Worm (Caenorhabditis elegans) whole organism, late embryonic: ENCODE data around the gene dlat-2.
A peak's percentile ranks its signal among the peaks of the same experiment; 100 is the strongest.

Source experiments
- C08G9.2 ChIP-seq: sonication (generic microtip); optimal IDR thresholded peaks from 2 replicates; lab custom pipeline; 2016; ENCODE audit warnings: mild to moderate bottlenecking, missing genetic modification characterization, moderate library complexity, missing compliant biosample characterization
- C38D4.7 ChIP-seq: fragments of 200-800 bp; sonication (Bioruptor generic); optimal IDR thresholded peaks from 2 replicates; lab custom pipeline; 2018; ENCODE audit warnings: mild to moderate bottlenecking, missing genetic modification characterization, moderate library complexity, missing compliant biosample characterization
- Y22D7AL.16 ChIP-seq: sonication (generic microtip); optimal IDR thresholded peaks from 2 replicates; lab custom pipeline; 2016; ENCODE audit warnings: missing genetic modification characterization, missing compliant biosample characterization
- ahr-1 ChIP-seq: sonication (generic microtip); optimal IDR thresholded peaks from 2 replicates; lab custom pipeline; 2016; ENCODE audit warnings: missing genetic modification characterization, missing compliant biosample characterization
- ama-1 ChIP-seq: fragments of 150-350 bp; optimal IDR thresholded peaks from 2 replicates; lab custom pipeline; 2014
- ceh-19 ChIP-seq: fragments of 200-800 bp; sonication (Bioruptor generic); optimal IDR thresholded peaks from 2 replicates; lab custom pipeline; 2018; ENCODE audit warnings: mild to moderate bottlenecking, missing genetic modification characterization, missing compliant biosample characterization
- ceh-2 ChIP-seq: sonication (generic microtip); optimal IDR thresholded peaks from 2 replicates; lab custom pipeline; 2016; ENCODE audit warnings: missing genotype, missing genetic modification characterization, missing compliant biosample characterization
- ceh-31 ChIP-seq: sonication (generic microtip); optimal IDR thresholded peaks from 2 replicates; lab custom pipeline; 2016; ENCODE audit warnings: missing genetic modification characterization, missing compliant biosample characterization
- ceh-34 ChIP-seq: sonication (generic microtip); optimal IDR thresholded peaks from 2 replicates; lab custom pipeline; 2016; ENCODE audit warnings: mild to moderate bottlenecking, missing genetic modification characterization, missing compliant biosample characterization
- ceh-45 ChIP-seq: fragments of 200-800 bp; sonication (Bioruptor generic); IDR thresholded peaks from 2 replicates; pipeline ENCODE4 v1.3.6; 2022; ENCODE audit warnings: missing genetic modification reagents, missing genetic modification characterization, missing compliant biosample characterization
- ceh-48 ChIP-seq: sonication (generic microtip); optimal IDR thresholded peaks from 2 replicates; lab custom pipeline; 2016; ENCODE audit warnings: missing genetic modification characterization, inconsistent platforms, missing compliant biosample characterization
- ceh-6 ChIP-seq: fragments of 200-800 bp; sonication (Bioruptor generic); optimal IDR thresholded peaks from 2 replicates; lab custom pipeline; 2018; ENCODE audit warnings: mild to moderate bottlenecking, missing genetic modification characterization, missing compliant biosample characterization
- che-1 ChIP-seq: sonication (generic microtip); optimal IDR thresholded peaks from 2 replicates; lab custom pipeline; 2016; ENCODE audit warnings: mild to moderate bottlenecking, missing genetic modification characterization, missing compliant biosample characterization
- dmd-4 ChIP-seq: sonication (generic microtip); optimal IDR thresholded peaks from 2 replicates; lab custom pipeline; 2016; ENCODE audit warnings: borderline replicate concordance, missing genetic modification characterization, missing compliant biosample characterization
- elt-2 ChIP-seq: sonication (generic microtip); optimal IDR thresholded peaks from 2 replicates; lab custom pipeline; 2016; ENCODE audit warnings: missing genetic modification reagents, missing genetic modification characterization, missing compliant biosample characterization
- elt-4 ChIP-seq: sonication (generic microtip); optimal IDR thresholded peaks from 2 replicates; lab custom pipeline; 2016; ENCODE audit warnings: missing genetic modification characterization, missing compliant biosample characterization
- fax-1 ChIP-seq: sonication (generic microtip); optimal IDR thresholded peaks from 2 replicates; lab custom pipeline; 2016; ENCODE audit warnings: missing genotype, missing genetic modification characterization, missing compliant biosample characterization
- fkh-10 ChIP-seq: fragments of 150-350 bp; optimal IDR thresholded peaks from 2 replicates; lab custom pipeline; 2014; ENCODE audit warnings: missing biosample characterization, missing genetic modification reagents, missing genetic modification characterization
- hlh-13 ChIP-seq: fragments of 200-800 bp; sonication (Bioruptor generic); optimal IDR thresholded peaks from 2 replicates; lab custom pipeline; 2018; ENCODE audit warnings: mild to moderate bottlenecking, missing genetic modification characterization, missing compliant biosample characterization
- hlh-30 ChIP-seq: sonication (generic microtip); optimal IDR thresholded peaks from 2 replicates; lab custom pipeline; 2017; ENCODE audit warnings: antibody characterized with exemption, missing genetic modification characterization, missing compliant biosample characterization; ENCODE audit not compliant: insufficient read depth
- hlh-8 ChIP-seq: sonication (generic microtip); optimal IDR thresholded peaks from 2 replicates; lab custom pipeline; 2016; ENCODE audit warnings: missing genotype, missing genetic modification characterization, missing compliant biosample characterization
- lin-11 ChIP-seq: fragments of 200-800 bp; sonication (Bioruptor generic); optimal IDR thresholded peaks from 2 replicates; lab custom pipeline; 2018; ENCODE audit warnings: mild to moderate bottlenecking, missing genetic modification characterization, missing compliant biosample characterization
- mec-3 ChIP-seq: sonication (generic microtip); optimal IDR thresholded peaks from 2 replicates; lab custom pipeline; 2016; ENCODE audit warnings: borderline replicate concordance, missing genetic modification characterization, missing compliant biosample characterization
- nfya-1 ChIP-seq: sonication (generic microtip); optimal IDR thresholded peaks from 2 replicates; lab custom pipeline; 2017; ENCODE audit warnings: missing genetic modification characterization, mild to moderate bottlenecking, missing compliant biosample characterization, antibody characterized with exemption, moderate library complexity
- npax-4 ChIP-seq: sonication (generic microtip); optimal IDR thresholded peaks from 2 replicates; lab custom pipeline; 2016; ENCODE audit warnings: missing genetic modification characterization, missing compliant biosample characterization
- pag-3 ChIP-seq: sonication (generic microtip); optimal IDR thresholded peaks from 2 replicates; lab custom pipeline; 2016; ENCODE audit warnings: missing compliant biosample characterization, missing genetic modification characterization, borderline replicate concordance
- pax-1 ChIP-seq: fragments of 150-350 bp; optimal IDR thresholded peaks from 2 replicates; lab custom pipeline; 2014; ENCODE audit warnings: missing biosample characterization, missing genetic modification characterization
- sox-2 ChIP-seq: fragments of 200-800 bp; sonication (Bioruptor generic); IDR thresholded peaks from 2 replicates; pipeline ENCODE4 v1.3.6; 2022; ENCODE audit warnings: missing genetic modification reagents, missing genetic modification characterization, missing compliant biosample characterization
- tbx-2 ChIP-seq: sonication (generic microtip); optimal IDR thresholded peaks from 2 replicates; lab custom pipeline; 2016; ENCODE audit warnings: missing genetic modification characterization, missing compliant biosample characterization
- unc-42 ChIP-seq: sonication (generic microtip); optimal IDR thresholded peaks from 2 replicates; lab custom pipeline; 2016; ENCODE audit warnings: missing genotype, missing genetic modification characterization, missing compliant biosample characterization
- unc-55 ChIP-seq: sonication (generic microtip); optimal IDR thresholded peaks from 2 replicates; lab custom pipeline; 2017; ENCODE audit warnings: missing biosample characterization, missing genetic modification reagents, missing genetic modification characterization

dlat-2 gene

ce11 chrIV:17380061-17380680 lies at the start of gene dlat-2, which contains the start of gene C30H6.9:
Gene dlat-2, plus strand, starts transcription at chrIV:17380626.
Gene C30H6.9, minus strand, starts transcription at chrIV:17380170.
- TF ChIP-seq tbx-2 = no peak
- TF ChIP-seq ceh-31 = peak; percentile 31
- no peak for TF ChIP-seq ahr-1

ce11 chrIV:17331100-17331577 lies 49.3 kb upstream of the dlat-2 start, which contains the start of gene C49C3.6:
Gene C49C3.6, plus strand, starts transcription at chrIV:17331527.
- TF ChIP-seq unc-42 (tag; lab: Kevin White, UChicago) = peak; percentile 62
- no peak for TF ChIP-seq tbx-2

ce11 chrIV:17332261-17332660 lies 48.2 kb upstream of the dlat-2 start, which contains the start of gene C49C3.7:
Gene C49C3.7, plus strand, starts transcription at chrIV:17332561.
- no peak for TF ChIP-seq elt-4 (tag; lab: Kevin White, UChicago)
- no peak for TF ChIP-seq C38D4.7 (GFP tag; lab: Kevin White, UChicago)
- no peak for TF ChIP-seq Y22D7AL.16
- TF ChIP-seq npax-4 = no peak
- no peak for TF ChIP-seq pax-1 (tag; lab: Kevin White, UChicago)
- TF ChIP-seq sox-2 (GFP tag; lab: Robert Waterston, UW) = no peak
- no peak for TF ChIP-seq elt-2 (tag; lab: Kevin White, UChicago)
- no peak for TF ChIP-seq ceh-31
- no peak for TF ChIP-seq ceh-45 (GFP tag; lab: Robert Waterston, UW)
- no peak for TF ChIP-seq fkh-10
- no peak for TF ChIP-seq hlh-8
- no peak for TF ChIP-seq fax-1 (tag; lab: Kevin White, UChicago)
- TF ChIP-seq ceh-6 = no peak
- TF ChIP-seq hlh-13 (GFP tag; lab: Kevin White, UChicago) = no peak
- TF ChIP-seq C08G9.2 (tag; lab: Kevin White, UChicago) = no peak
- TF ChIP-seq che-1 = no peak
- no peak for TF ChIP-seq pag-3 (tag; lab: Kevin White, UChicago)

- peak; percentile 15 for TF ChIP-seq nfya-1 (tag; lab: Kevin White, UChicago)
- TF ChIP-seq sox-2 (GFP tag; lab: Robert Waterston, UW) = no peak
- no peak for TF ChIP-seq ceh-2 (tag; lab: Kevin White, UChicago)
- no peak for TF ChIP-seq ama-1 (lab: Kevin White, UChicago)
- peak; percentile 38 for TF ChIP-seq unc-55 (GFP tag; lab: Kevin White, UChicago)
- no peak for TF ChIP-seq ahr-1
- peak; percentile 21 for TF ChIP-seq ceh-31
- peak; percentile 77 for TF ChIP-seq hlh-30 (tag; lab: Kevin White, UChicago)
Observed at ce11 chrIV:17333542-17334281, 46.7 kb upstream of the dlat-2 start, which contains the start of gene C49C3.15. Gene C49C3.15, plus strand, starts transcription at chrIV:17334231.

DNA sequence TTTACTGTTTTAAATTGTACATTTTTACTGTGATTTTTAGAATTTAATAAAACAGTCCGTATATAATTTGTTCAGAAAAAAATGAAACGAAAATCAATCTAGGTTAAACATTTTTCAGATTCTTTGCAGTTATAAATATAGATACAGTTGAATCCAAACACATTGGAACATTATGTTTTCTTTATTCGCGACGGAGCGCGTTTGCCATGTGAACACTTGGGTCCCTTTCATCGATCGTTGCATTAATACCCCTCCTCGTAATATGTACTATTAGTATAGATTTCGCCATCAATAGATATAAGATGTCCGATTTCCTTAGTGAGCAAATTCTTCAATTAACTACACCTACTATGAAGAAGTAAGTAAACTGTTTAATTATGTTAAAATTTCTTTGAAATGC lies 45.4 kb upstream of the dlat-2 start, which contains the start of gene C49C3.8:
C49C3.8 (plus strand) TSS at position 173 of the 400 bp plus-strand sequence.
- TF ChIP-seq ceh-48 (tag; lab: Kevin White, UChicago) (peak; percentile 45), dmd-4 (no peak)

- TF ChIP-seq lin-11 (tag; lab: Kevin White, UChicago) (no peak), ceh-19 (no peak), ceh-34 (tag; lab: Kevin White, UChicago) (no peak), elt-2 (tag; lab: Kevin White, UChicago) (peak; percentile 78), mec-3 (tag; lab: Kevin White, UChicago) (no peak), nfya-1 (tag; lab: Kevin White, UChicago) (no peak)
Observed at ce11 chrIV:17338920-17339510, 41.4 kb upstream of the dlat-2 start, which contains the start of gene C49C3.10. Gene C49C3.10, minus strand, starts transcription at chrIV:17338970.
